Worm (Caenorhabditis elegans): ENCODE results near the gene C16C8.21.
"Not testable (repeated sequence)": the region's sequence is repeated elsewhere in the genome, so short reads cannot be mapped to it uniquely, and the experiment has no call there.

DNA sequence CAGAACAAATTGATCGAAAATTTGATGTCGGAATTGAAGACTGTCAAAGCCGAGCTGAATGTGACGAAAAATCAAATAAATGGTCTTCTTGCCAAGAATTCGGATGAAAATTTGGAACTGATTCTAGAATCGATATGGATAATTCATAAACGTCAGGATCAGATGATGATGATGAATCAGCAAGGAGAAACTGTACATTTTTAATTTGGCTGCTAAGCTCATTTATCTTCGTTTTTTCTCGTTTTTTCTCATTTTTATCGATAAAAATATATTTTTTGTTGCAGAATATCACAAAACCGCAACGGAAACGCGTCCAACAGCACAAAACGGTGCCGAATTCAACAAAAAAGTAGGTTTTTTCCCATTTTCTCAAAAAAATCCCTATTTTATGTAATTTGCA is 1.5 kb downstream of the C16C8.21 start, which contains the start of gene C16C8.14:
- not testable (repeated sequence) for TF ChIP-seq eor-1, snpc-4 (tag; optimal IDR thresholded peaks at IDR 0.05)
